Worm (Caenorhabditis elegans) whole organism, L1 larva: ENCODE data around the gene F59E12.1.

Experiments
- aha-1 ChIP-seq: fragments of 150-350 bp; optimal IDR thresholded peaks from 2 replicates; lab custom pipeline; 2014; ENCODE audit warnings: missing biosample characterization, missing genetic modification characterization
- ces-1 ChIP-seq: fragments of 150-350 bp; optimal IDR thresholded peaks from 2 replicates; lab custom pipeline; 2014; ENCODE audit warnings: missing biosample characterization, missing genetic modification reagents, missing genetic modification characterization
- mef-2 ChIP-seq: fragments of 150-350 bp; optimal IDR thresholded peaks from 2 replicates; lab custom pipeline; 2014; ENCODE audit warnings: missing biosample characterization, missing genetic modification characterization
- mep-1 ChIP-seq: fragments of 150-350 bp; optimal IDR thresholded peaks from 2 replicates; lab custom pipeline; 2014; ENCODE audit warnings: missing biosample characterization, missing genetic modification characterization
- nhr-11 ChIP-seq: fragments of 150-350 bp; optimal IDR thresholded peaks from 2 replicates; lab custom pipeline; 2014; ENCODE audit warnings: missing biosample characterization, missing genetic modification characterization
- nhr-12 ChIP-seq: sonication (generic microtip); optimal IDR thresholded peaks from 2 replicates; lab custom pipeline; 2017; ENCODE audit warnings: missing biosample characterization, missing genetic modification characterization
- nhr-20 ChIP-seq: sonication (generic microtip); optimal IDR thresholded peaks from 2 replicates; lab custom pipeline; 2016; ENCODE audit warnings: mild to moderate bottlenecking, missing genetic modification characterization, missing compliant biosample characterization
- nhr-237 ChIP-seq: fragments of 150-350 bp; optimal IDR thresholded peaks from 2 replicates; lab custom pipeline; 2014; ENCODE audit warnings: missing biosample characterization, missing genetic modification characterization
- nhr-76 ChIP-seq: sonication (generic microtip); optimal IDR thresholded peaks from 2 replicates; lab custom pipeline; 2017; ENCODE audit warnings: missing biosample characterization, missing genetic modification characterization
- snpc-4 ChIP-seq: fragments of 150-350 bp; optimal IDR thresholded peaks from 2 replicates; lab custom pipeline; 2014; ENCODE audit warnings: missing biosample characterization, missing genetic modification characterization
- swsn-7 ChIP-seq: sonication (generic microtip); optimal IDR thresholded peaks from 2 replicates; lab custom pipeline; 2016; ENCODE audit warnings: missing genetic modification characterization, missing compliant biosample characterization
- tlp-1 ChIP-seq: fragments of 150-350 bp; optimal IDR thresholded peaks from 2 replicates; lab custom pipeline; 2014; ENCODE audit warnings: missing biosample characterization, missing genetic modification characterization

ce11 chrII:5691216-5691771, 37.0 kb downstream of the F59E12.1 start, which contains the start of the genes ndub-5 and eif-2D:
- TF ChIP-seq nhr-11 (tag; lab: Kevin White, UChicago) (no peak), nhr-76 (tag; lab: Kevin White, UChicago) (no peak), swsn-7 (no peak), tlp-1 (tag; lab: Kevin White, UChicago) (no peak), nhr-12 (tag; lab: Kevin White, UChicago) (no peak), mef-2 (tag; lab: Kevin White, UChicago) (no peak), nhr-20 (tag; lab: Kevin White, UChicago) (no peak), nhr-237 (no peak), mep-1 (tag; lab: Kevin White, UChicago) (no peak), ces-1 (GFP tag; lab: Kevin White, UChicago) (no peak), aha-1 (tag; lab: Kevin White, UChicago) (no peak), snpc-4 (no peak)
